Worm (Caenorhabditis elegans): ENCODE results near the gene K10H10.7.

The K10H10.7 gene

DNA sequence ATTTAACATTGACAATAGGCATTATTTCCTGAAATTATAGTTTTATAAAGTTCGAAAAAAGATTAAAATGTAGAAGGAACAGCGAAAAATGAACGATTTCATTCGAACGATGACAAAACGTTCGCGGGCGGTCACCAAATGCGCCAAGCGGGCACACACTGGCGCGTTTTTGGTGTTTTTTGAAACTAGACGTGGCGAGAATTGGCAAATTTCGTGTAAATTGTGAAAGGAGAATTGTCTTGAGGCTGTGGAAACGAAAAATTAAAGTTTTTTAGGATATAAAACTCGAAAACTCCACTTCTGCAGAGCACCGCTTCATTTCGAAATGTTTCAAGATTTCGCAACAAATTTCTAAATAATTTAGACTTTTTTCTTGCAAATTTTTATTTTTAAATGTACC, 18.8 kb downstream of the K10H10.7 start, which contains the start of gene usp-14:
TSS of gene usp-14 (minus strand) at position 28 of the 400 bp plus-strand sequence.
- TF ChIP-seq lsy-12 (tag; optimal IDR thresholded peaks at IDR 0.05) (peak; percentile 15), snpc-4 (tag; optimal IDR thresholded peaks at IDR 0.05) (peak; percentile 74), sea-2 (GFP tag; optimal IDR thresholded peaks at IDR 0.05) (no peak), nhr-76 (tag; optimal IDR thresholded peaks at IDR 0.05) (no peak), hmg-11 (tag; optimal IDR thresholded peaks at IDR 0.05) (peak; percentile 39), lin-39 (tag; optimal IDR thresholded peaks at IDR 0.05) (peak; percentile 1), aly-2 (tag; optimal IDR thresholded peaks at IDR 0.05) (no peak), ceh-9 (tag; optimal IDR thresholded peaks at IDR 0.05) (no peak), daf-12 (tag; optimal IDR thresholded peaks at IDR 0.05) (no peak), zag-1 (tag; optimal IDR thresholded peaks at IDR 0.05) (no peak), nhr-237 (tag; optimal IDR thresholded peaks at IDR 0.05) (no peak), nhr-28 (tag; optimal IDR thresholded peaks at IDR 0.05) (no peak), pha-4 (tag; optimal IDR thresholded peaks at IDR 0.05) (peak; percentile 48), ama-1 (optimal IDR thresholded peaks at IDR 0.05) (no peak), nhr-23 (tag; optimal IDR thresholded peaks at IDR 0.05) (peak; percentile 29), nfya-1 (tag; optimal IDR thresholded peaks at IDR 0.05; ENCODE audit: insufficient read depth) (peak; percentile 52), fkh-10 (GFP tag; optimal IDR thresholded peaks at IDR 0.05) (no peak), elt-3 (tag; optimal IDR thresholded peaks at IDR 0.05) (no peak), tbx-2 (tag; optimal IDR thresholded peaks at IDR 0.05) (peak; percentile 37), ceh-28 (tag; optimal IDR thresholded peaks at IDR 0.05) (no peak), elt-2 (tag; optimal IDR thresholded peaks at IDR 0.05) (peak; percentile 13), skn-1 (tag; optimal IDR thresholded peaks at IDR 0.05) (peak; percentile 77), nhr-25 (tag; optimal IDR thresholded peaks at IDR 0.05) (peak; percentile 48), ceh-82 (tag; optimal IDR thresholded peaks at IDR 0.05) (no peak), eor-1 (tag; optimal IDR thresholded peaks at IDR 0.05) (no peak), unc-62 (GFP tag; optimal IDR thresholded peaks at IDR 0.05) (no peak), ztf-4 (tag; optimal IDR thresholded peaks at IDR 0.05) (no peak), nhr-43 (tag; optimal IDR thresholded peaks at IDR 0.05; ENCODE audit: poor library complexity, severe bottlenecking) (peak; percentile 27), ztf-11 (tag; optimal IDR thresholded peaks at IDR 0.05) (no peak), unc-39 (tag; optimal IDR thresholded peaks at IDR 0.05) (no peak), mdl-1 (tag; optimal IDR thresholded peaks at IDR 0.05) (no peak), nhr-77 (tag; optimal IDR thresholded peaks at IDR 0.05) (peak; percentile 28), nhr-67 (tag; optimal IDR thresholded peaks at IDR 0.05) (no peak), lin-15B (tag; optimal IDR thresholded peaks at IDR 0.05) (peak; percentile 55), egl-5 (tag; optimal IDR thresholded peaks at IDR 0.05) (no peak)

ce11 chrII:14483813-14484212, 23.6 kb downstream of the K10H10.7 start:
- peak; percentile 16 for TF ChIP-seq pha-4 (tag; optimal IDR thresholded peaks at IDR 0.05)
- TF ChIP-seq elt-3 (tag; optimal IDR thresholded peaks at IDR 0.05) = no peak
- no peak for TF ChIP-seq ceh-82 (tag; optimal IDR thresholded peaks at IDR 0.05)
- no peak for TF ChIP-seq ZK546.5 (tag; optimal IDR thresholded peaks at IDR 0.05)
- TF ChIP-seq snpc-4 (tag; optimal IDR thresholded peaks at IDR 0.05) = no peak

DNA sequence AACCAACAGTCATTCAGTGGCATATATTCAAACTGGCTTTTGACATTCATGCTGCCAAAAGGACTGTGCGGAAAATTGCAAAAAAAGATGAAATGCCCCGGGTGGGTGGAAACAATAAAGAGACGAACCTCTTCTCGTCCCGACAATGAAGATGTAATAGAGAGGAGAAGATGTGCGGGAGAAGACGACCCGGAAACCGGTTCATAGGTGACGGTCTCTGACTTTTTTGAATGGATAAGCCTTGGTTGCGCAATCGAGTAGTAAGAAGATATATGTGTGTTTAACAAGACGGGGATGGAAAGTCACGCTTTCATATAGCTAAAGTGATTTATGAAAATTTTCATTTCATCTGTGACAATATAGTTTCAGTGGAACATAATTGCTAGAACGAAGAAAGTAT, 26.7 kb downstream of the K10H10.7 start:
- TF ChIP-seq tbx-2 (tag; optimal IDR thresholded peaks at IDR 0.05) (no peak), nhr-12 (tag; optimal IDR thresholded peaks at IDR 0.05) (no peak), nhr-23 (tag; optimal IDR thresholded peaks at IDR 0.05) (peak; percentile 43), nhr-25 (tag; optimal IDR thresholded peaks at IDR 0.05) (peak; percentile 50)

DNA sequence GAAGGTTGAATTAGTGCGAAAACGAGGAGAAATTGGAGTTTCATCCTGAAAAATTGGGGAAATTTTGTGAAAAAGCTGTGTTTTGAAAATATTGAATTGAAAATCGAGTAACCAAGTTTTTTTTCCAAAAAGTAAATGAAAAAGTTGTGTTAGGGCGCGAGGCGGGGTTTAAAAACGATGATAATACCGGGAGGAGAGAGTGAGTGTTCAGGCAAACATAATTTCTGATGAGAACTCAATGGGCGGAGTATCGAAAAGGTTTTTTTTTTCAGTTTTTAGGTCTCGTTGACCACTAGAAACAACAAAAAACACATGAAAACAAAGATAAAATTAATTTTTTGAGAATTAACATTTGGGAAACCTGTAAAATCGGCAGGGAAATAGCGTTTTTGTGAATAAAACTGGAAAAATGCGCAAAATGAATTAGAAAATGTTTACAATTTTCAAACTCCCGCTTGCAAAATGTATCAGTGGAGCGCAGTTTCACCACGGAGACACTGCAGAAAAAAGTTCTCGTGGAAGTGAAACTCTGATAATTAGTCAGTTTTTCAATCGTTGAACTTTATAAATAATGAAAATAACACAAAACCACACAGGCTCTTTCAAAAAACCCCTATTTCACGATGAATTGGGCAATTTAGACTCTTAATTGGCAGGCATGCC, 27.7 kb downstream of the K10H10.7 start, which contains the start of gene C13B4.1:
TSS of gene C13B4.1 (minus strand) at position 51 of the 663 bp plus-strand sequence.
- no peak for TF ChIP-seq lin-15B (tag; optimal IDR thresholded peaks at IDR 0.05)
- no peak for TF ChIP-seq mml-1 (tag; optimal IDR thresholded peaks at IDR 0.05)
- no peak for TF ChIP-seq pha-4 (tag; optimal IDR thresholded peaks at IDR 0.05)
- TF ChIP-seq jun-1 (tag; optimal IDR thresholded peaks at IDR 0.05) = no peak
- no peak for TF ChIP-seq hmg-11 (tag; optimal IDR thresholded peaks at IDR 0.05)
- no peak for TF ChIP-seq ZK546.5 (tag; optimal IDR thresholded peaks at IDR 0.05)
- no peak for TF ChIP-seq elt-1 (tag; optimal IDR thresholded peaks at IDR 0.05)
- no peak for TF ChIP-seq nhr-76 (tag; optimal IDR thresholded peaks at IDR 0.05)
- no peak for TF ChIP-seq ceh-16 (tag; optimal IDR thresholded peaks at IDR 0.05)
- no peak for TF ChIP-seq nhr-237 (tag; optimal IDR thresholded peaks at IDR 0.05)
- TF ChIP-seq fkh-10 (GFP tag; optimal IDR thresholded peaks at IDR 0.05) = no peak
- no peak for TF ChIP-seq unc-62 (GFP tag; optimal IDR thresholded peaks at IDR 0.05)
- no peak for TF ChIP-seq snpc-4 (tag; optimal IDR thresholded peaks at IDR 0.05)
- TF ChIP-seq skn-1 (tag; optimal IDR thresholded peaks at IDR 0.05) = no peak
- TF ChIP-seq fkh-2 (tag; optimal IDR thresholded peaks at IDR 0.05) = no peak
- TF ChIP-seq unc-39 (tag; optimal IDR thresholded peaks at IDR 0.05) = no peak
- TF ChIP-seq aly-2 (tag; optimal IDR thresholded peaks at IDR 0.05) = no peak
- TF ChIP-seq egl-27 (tag; optimal IDR thresholded peaks at IDR 0.05) = no peak
- no peak for TF ChIP-seq sea-2 (GFP tag; optimal IDR thresholded peaks at IDR 0.05)

All from whole organism, L3 larva.